Fruit fly (Drosophila melanogaster) whole organism, prepupa: Measurements from ENCODE around the gene CG11699.

Source experiments
- Blimp-1 ChIP-seq: fragments of 200-800 bp; sonication (Bioruptor generic); optimal IDR thresholded peaks from 3 replicates; lab custom pipeline; 2017; ENCODE audit warnings: missing biosample characterization, missing genetic modification characterization, mild to moderate bottlenecking, moderate library complexity, missing genetic modification reagents
- CG10631 ChIP-seq: fragments of 200-800 bp; sonication (Bioruptor generic); optimal IDR thresholded peaks from 2 replicates; lab custom pipeline; 2016; ENCODE audit warnings: missing biosample characterization, missing genetic modification characterization
- CG10669 ChIP-seq: fragments of 200-800 bp; sonication (Bioruptor generic); optimal IDR thresholded peaks from 3 replicates; lab custom pipeline; 2018; ENCODE audit warnings: missing biosample characterization, mild to moderate bottlenecking, missing genetic modification characterization, moderate library complexity
- CG11902 ChIP-seq: fragments of 200-800 bp; sonication (Bioruptor generic); optimal IDR thresholded peaks from 3 replicates; lab custom pipeline; 2016; ENCODE audit warnings: missing biosample characterization, missing genetic modification characterization
- CG15336 ChIP-seq: fragments of 200-800 bp; sonication (Bioruptor generic); IDR thresholded peaks from 2 replicates; pipeline ENCODE4 v1.3.6; 2022; ENCODE audit warnings: missing biosample characterization, missing genetic modification characterization
- CG16779 ChIP-seq: fragments of 200-800 bp; sonication (Bioruptor generic); optimal IDR thresholded peaks from 3 replicates; lab custom pipeline; 2017; ENCODE audit warnings: missing biosample characterization, mild to moderate bottlenecking, missing genetic modification characterization
- CG3032 ChIP-seq: fragments of 200-800 bp; optimal IDR thresholded peaks from 2 replicates; lab custom pipeline; 2019; ENCODE audit warnings: missing biosample characterization, mild to moderate bottlenecking, missing genetic modification characterization, moderate library complexity
- CG31627 ChIP-seq: fragments of 200-800 bp; sonication (Bioruptor generic); optimal IDR thresholded peaks from 3 replicates; lab custom pipeline; 2016; ENCODE audit warnings: missing biosample characterization, missing genetic modification characterization
- CG3919 ChIP-seq: fragments of 200-800 bp; sonication (Bioruptor generic); optimal IDR thresholded peaks from 3 replicates; lab custom pipeline; 2016; ENCODE audit warnings: missing biosample characterization, missing genetic modification characterization
- CG4318 ChIP-seq: fragments of 200-800 bp; sonication (Bioruptor generic); optimal IDR thresholded peaks from 3 replicates; lab custom pipeline; 2017; ENCODE audit warnings: missing biosample characterization, mild to moderate bottlenecking, missing genetic modification characterization
- CG6163 ChIP-seq: fragments of 200-800 bp; sonication (Bioruptor generic); IDR thresholded peaks from 3 replicates; pipeline ENCODE4 v1.3.6; 2022; ENCODE audit warnings: missing biosample characterization, missing genetic modification characterization
- CG6276 ChIP-seq: fragments of 200-800 bp; sonication (Bioruptor generic); optimal IDR thresholded peaks from 2 replicates; lab custom pipeline; 2017; ENCODE audit warnings: missing biosample characterization, mild to moderate bottlenecking, missing genetic modification characterization
- CG6792 ChIP-seq: fragments of 200-800 bp; sonication (Bioruptor generic); optimal IDR thresholded peaks from 3 replicates; lab custom pipeline; 2016; ENCODE audit warnings: missing biosample characterization, missing genetic modification characterization
- CG6808 ChIP-seq: fragments of 200-800 bp; sonication (Bioruptor generic); optimal IDR thresholded peaks from 3 replicates; lab custom pipeline; 2017; ENCODE audit warnings: missing biosample characterization, missing genetic modification characterization, mild to moderate bottlenecking, moderate library complexity, missing genetic modification reagents
- CG7368 ChIP-seq: fragments of 200-800 bp; sonication (Bioruptor generic); optimal IDR thresholded peaks from 3 replicates; lab custom pipeline; 2016; ENCODE audit warnings: missing biosample characterization, missing genetic modification characterization
- CG8119 ChIP-seq: fragments of 200-800 bp; sonication (Bioruptor generic); IDR thresholded peaks from 3 replicates; pipeline ENCODE4 v1.3.6; 2022; ENCODE audit warnings: missing biosample characterization, missing genetic modification characterization
- CG8632 ChIP-seq: fragments of 200-800 bp; sonication (Bioruptor generic); optimal IDR thresholded peaks from 3 replicates; lab custom pipeline; 2016; ENCODE audit warnings: missing biosample characterization, missing genetic modification characterization
- Eip75B ChIP-seq: fragments of 200-800 bp; sonication (Bioruptor generic); optimal IDR thresholded peaks from 3 replicates; lab custom pipeline; 2016; ENCODE audit warnings: missing biosample characterization, missing genetic modification characterization
- Eip78C ChIP-seq: fragments of 200-800 bp; sonication (Bioruptor generic); peaks from one replicate; lab custom pipeline; 2016; ENCODE audit warnings: missing biosample characterization, missing genetic modification characterization
- Eip93F ChIP-seq: fragments of 200-800 bp; sonication (Bioruptor generic); optimal IDR thresholded peaks from 2 replicates; lab custom pipeline; 2016; ENCODE audit warnings: missing biosample characterization, mild to moderate bottlenecking, missing genetic modification characterization
- Ets96B ChIP-seq: fragments of 200-800 bp; optimal IDR thresholded peaks from 2 replicates; lab custom pipeline; 2019; ENCODE audit warnings: missing biosample characterization, mild to moderate bottlenecking, missing genetic modification characterization, moderate library complexity
- Gug ChIP-seq: fragments of 200-800 bp; sonication (Bioruptor generic); IDR thresholded peaks from 2 replicates; pipeline ENCODE4 v1.3.6; 2022; ENCODE audit warnings: missing biosample characterization, missing genetic modification characterization
- Hr38 ChIP-seq: sonication (Bioruptor generic); optimal IDR thresholded peaks from 2 replicates; lab custom pipeline; 2016; ENCODE audit warnings: missing biosample characterization, missing genetic modification characterization
- Hr39 ChIP-seq: fragments of 200-800 bp; sonication (Bioruptor generic); optimal IDR thresholded peaks from 2 replicates; lab custom pipeline; 2016; ENCODE audit warnings: missing biosample characterization, missing genetic modification characterization
- Hr4 ChIP-seq: fragments of 200-800 bp; sonication (Bioruptor generic); optimal IDR thresholded peaks from 3 replicates; lab custom pipeline; 2016; ENCODE audit warnings: missing biosample characterization, missing genetic modification characterization
- Lpt ChIP-seq: fragments of 200-800 bp; sonication (Bioruptor generic); optimal IDR thresholded peaks from 3 replicates; lab custom pipeline; 2016; ENCODE audit warnings: missing biosample characterization, missing genetic modification characterization
- Met ChIP-seq: fragments of 200-800 bp; sonication (Bioruptor generic); optimal IDR thresholded peaks from 3 replicates; lab custom pipeline; 2016; ENCODE audit warnings: missing biosample characterization, missing genetic modification characterization
- OdsH ChIP-seq: fragments of 200-800 bp; sonication (Bioruptor generic); optimal IDR thresholded peaks from 3 replicates; lab custom pipeline; 2016; ENCODE audit warnings: missing biosample characterization, missing genetic modification characterization
- Smox ChIP-seq: fragments of 200-800 bp; sonication (Bioruptor generic); optimal IDR thresholded peaks from 3 replicates; lab custom pipeline; 2016; ENCODE audit warnings: missing biosample characterization, missing genetic modification characterization
- Sox102F ChIP-seq: fragments of 200-800 bp; sonication (Bioruptor generic); optimal IDR thresholded peaks from 2 replicates; lab custom pipeline; 2016; ENCODE audit warnings: missing biosample characterization, mild to moderate bottlenecking, missing genetic modification characterization
- Sox14 ChIP-seq: fragments of 200-800 bp; sonication (Bioruptor generic); optimal IDR thresholded peaks from 3 replicates; lab custom pipeline; 2016; ENCODE audit warnings: missing biosample characterization, missing genetic modification characterization
- Sox15 ChIP-seq: fragments of 200-800 bp; sonication (Bioruptor generic); optimal IDR thresholded peaks from 3 replicates; lab custom pipeline; 2016; ENCODE audit warnings: missing biosample characterization, missing genetic modification characterization
- achi ChIP-seq: fragments of 200-800 bp; sonication (Bioruptor generic); optimal IDR thresholded peaks from 3 replicates; lab custom pipeline; 2016; ENCODE audit warnings: missing biosample characterization, missing genetic modification characterization
- acj6 ChIP-seq: fragments of 200-800 bp; sonication (Bioruptor generic); optimal IDR thresholded peaks from 3 replicates; lab custom pipeline; 2016; ENCODE audit warnings: missing biosample characterization, missing genetic modification characterization
- cyc ChIP-seq: fragments of 200-800 bp; sonication (Bioruptor generic); optimal IDR thresholded peaks from 3 replicates; lab custom pipeline; 2016; ENCODE audit warnings: missing biosample characterization, missing genetic modification characterization
- dac ChIP-seq: fragments of 200-800 bp; sonication (Bioruptor generic); optimal IDR thresholded peaks from 2 replicates; lab custom pipeline; 2017; ENCODE audit warnings: missing biosample characterization, mild to moderate bottlenecking, missing genetic modification characterization
- eg ChIP-seq: fragments of 200-800 bp; sonication (Bioruptor generic); IDR thresholded peaks from 3 replicates; pipeline ENCODE4 v1.3.6; 2022; ENCODE audit warnings: missing biosample characterization, missing genetic modification characterization
- esn ChIP-seq: fragments of 200-800 bp; sonication (Bioruptor generic); optimal IDR thresholded peaks from 2 replicates; lab custom pipeline; 2016; ENCODE audit warnings: missing biosample characterization, mild to moderate bottlenecking, missing genetic modification characterization, moderate library complexity
- fd85E ChIP-seq: fragments of 200-800 bp; sonication (Bioruptor generic); optimal IDR thresholded peaks from 3 replicates; lab custom pipeline; 2016; ENCODE audit warnings: missing biosample characterization, missing genetic modification characterization
- fkh ChIP-seq: fragments of 200-800 bp; sonication (Bioruptor generic); optimal IDR thresholded peaks from 3 replicates; lab custom pipeline; 2017; ENCODE audit warnings: missing biosample characterization, mild to moderate bottlenecking, missing genetic modification characterization, moderate library complexity
- net ChIP-seq: fragments of 200-800 bp; sonication (Bioruptor generic); optimal IDR thresholded peaks from 3 replicates; lab custom pipeline; 2016; ENCODE audit warnings: missing biosample characterization, missing genetic modification characterization
- salr ChIP-seq, 2 experiments: fragments of 200-800 bp; sonication (Bioruptor generic); optimal IDR thresholded peaks; 3 replicates each; lab custom pipeline; 2016 to 2018; ENCODE audit warnings: missing biosample characterization in 2 of 2, missing genetic modification characterization in 2 of 2, mild to moderate bottlenecking in 1 of 2
- ss ChIP-seq, 2 experiments: fragments of 200-800 bp; sonication (Bioruptor generic); optimal IDR thresholded peaks; 2 replicates in 1 of 2; 3 replicates in 1 of 2; lab custom pipeline; 2017 to 2018; ENCODE audit warnings: mild to moderate bottlenecking in 2 of 2, missing biosample characterization in 2 of 2, missing genetic modification characterization in 2 of 2, moderate library complexity in 1 of 2
- svp ChIP-seq: fragments of 200-800 bp; sonication (Bioruptor generic); peaks from one replicate; lab custom pipeline; 2016; ENCODE audit warnings: missing biosample characterization, missing genetic modification characterization
- topi ChIP-seq: fragments of 200-800 bp; sonication (Bioruptor generic); optimal IDR thresholded peaks from 3 replicates; lab custom pipeline; 2016; ENCODE audit warnings: missing biosample characterization, missing genetic modification characterization
- vri ChIP-seq: fragments of 200-800 bp; sonication (Bioruptor generic); optimal IDR thresholded peaks from 3 replicates; lab custom pipeline; 2016; ENCODE audit warnings: missing biosample characterization, mild to moderate bottlenecking, missing genetic modification characterization

Gene CG11699

DNA sequence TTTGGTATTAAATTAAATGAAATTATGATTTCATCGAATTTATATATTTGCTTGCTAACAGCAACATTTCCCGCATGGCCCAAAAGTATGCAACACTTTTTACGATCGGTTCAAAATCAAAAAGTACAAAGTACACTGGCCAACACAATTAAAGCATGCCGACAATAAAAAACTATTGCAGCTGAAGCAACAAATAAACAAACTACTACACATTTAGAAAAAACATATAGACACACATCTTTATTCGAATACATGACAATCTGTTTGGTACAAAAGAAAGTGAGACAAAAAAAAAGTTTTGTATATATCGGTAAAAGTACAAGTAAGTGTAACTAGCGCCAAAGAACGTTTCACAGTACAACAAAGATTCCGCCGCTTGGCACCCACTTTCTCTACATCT is 15.4 kb upstream of the CG11699 start (continued):
- peak in 1 of 2 experiments; percentile 3 for TF ChIP-seq ss (GFP tag; optimal IDR thresholded peaks at IDR 0.05; lab: Kevin White, UChicago)
- TF ChIP-seq CG10669: peak; percentile 41
- no peak for TF ChIP-seq Hr39 (GFP tag; lab: Kevin White, UChicago)
- no peak for TF ChIP-seq Sox15 (GFP tag; lab: Kevin White, UChicago)
- no peak for TF ChIP-seq CG16779 (tag; lab: Kevin White, UChicago)
- no peak for TF ChIP-seq Sox14 (GFP tag; lab: Kevin White, UChicago)
- TF ChIP-seq CG6163 (GFP tag; lab: Robert Waterston, UW): peak; percentile 6; the same call in 1 of the 3 replicates
- TF ChIP-seq cyc (GFP tag; lab: Kevin White, UChicago): peak; percentile 1
- TF ChIP-seq OdsH (GFP tag; lab: Kevin White, UChicago): peak; percentile 5
- peak; percentile 15 for TF ChIP-seq Ets96B (tag; lab: Kevin White, UChicago)
- TF ChIP-seq Hr4 (GFP tag; lab: Kevin White, UChicago): no peak
- no peak for TF ChIP-seq dac (GFP tag; lab: Kevin White, UChicago)
- TF ChIP-seq vri (GFP tag; lab: Kevin White, UChicago): no peak
- TF ChIP-seq Hr38: no peak
- TF ChIP-seq CG10631 (GFP tag; lab: Kevin White, UChicago): no peak
- TF ChIP-seq CG3032 (tag; lab: Kevin White, UChicago): no peak

DNA sequence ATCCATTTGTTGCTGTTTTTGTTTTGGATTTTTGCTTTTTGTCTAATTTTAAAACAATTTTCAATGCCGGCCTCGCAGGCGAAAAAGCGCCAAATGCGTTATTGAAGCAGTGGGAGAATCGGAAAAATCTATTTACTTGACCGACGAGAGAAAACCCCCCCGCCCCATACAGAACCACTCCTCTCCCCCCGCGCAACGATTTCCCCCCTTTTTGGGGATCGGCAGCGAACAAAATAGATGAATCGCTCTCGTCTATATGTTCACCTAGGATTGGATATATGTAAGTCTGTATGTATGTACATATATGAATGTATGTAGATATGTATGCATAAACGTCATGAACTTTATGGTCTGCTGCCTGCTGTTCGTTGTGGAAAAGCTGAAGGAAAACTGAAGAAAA is 13.6 kb upstream of the CG11699 start:
- TF ChIP-seq eg (GFP tag; lab: Robert Waterston, UW) (no peak), CG3919 (GFP tag; lab: Kevin White, UChicago) (no peak), Hr39 (GFP tag; lab: Kevin White, UChicago) (no peak)
- TF ChIP-seq, all 60 proteins: peak for 0

DNA sequence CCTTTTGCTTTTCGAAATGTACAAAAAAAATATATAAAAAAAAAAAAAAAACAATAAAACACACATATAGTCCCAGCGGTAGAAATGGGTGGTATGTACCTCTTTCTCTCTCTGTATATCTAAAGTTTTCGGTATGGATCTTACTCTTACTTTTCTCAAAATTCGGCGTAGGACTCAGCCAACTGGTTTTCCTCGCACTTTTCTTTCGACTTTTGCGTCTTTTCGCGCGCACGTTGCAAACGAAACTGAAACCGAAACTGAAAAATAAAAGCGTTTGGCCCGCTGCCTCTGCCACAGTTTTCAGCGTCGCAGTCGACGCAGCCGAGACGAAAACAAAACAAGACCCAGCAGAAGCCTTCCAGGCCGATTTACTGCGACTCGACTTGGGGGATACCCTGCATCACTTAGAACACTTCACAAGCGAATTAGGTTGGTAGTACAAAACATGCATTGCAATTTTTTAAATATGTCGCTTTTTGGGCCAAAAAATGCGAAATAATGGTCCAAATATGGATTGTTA is 12.0 kb upstream of the CG11699 start, which contains the start of gene CG1572:
TSS of gene CG1572 (minus strand) at position 266 of the 520 bp plus-strand sequence.
- TF ChIP-seq CG31627 (GFP tag; lab: Kevin White, UChicago) (no peak), achi (peak; percentile 14), Sox102F (peak; percentile 56), CG10669 (no peak), Eip75B (GFP tag; lab: Kevin White, UChicago) (peak; percentile 10), CG6163 (GFP tag; lab: Robert Waterston, UW) (peak; percentile 63), Met (GFP tag; lab: Kevin White, UChicago) (peak; percentile 37), eg (GFP tag; lab: Robert Waterston, UW) (peak; percentile 52; the same call in 2 of the 3 replicates), cyc (GFP tag; lab: Kevin White, UChicago) (no peak), salr (GFP tag; optimal IDR thresholded peaks at IDR 0.05; lab: Kevin White, UChicago) (no peak), CG6276 (GFP tag; lab: Kevin White, UChicago) (peak; percentile 6), dac (GFP tag; lab: Kevin White, UChicago) (no peak), Lpt (GFP tag; lab: Kevin White, UChicago) (peak; percentile 11), CG7368 (GFP tag; lab: Kevin White, UChicago) (no peak), Sox15 (GFP tag; lab: Kevin White, UChicago) (no peak), CG15336 (peak; percentile 15; the same call in 1 of the 2 replicates), Sox14 (GFP tag; lab: Kevin White, UChicago) (no peak), CG11902 (GFP tag; lab: Kevin White, UChicago) (no peak), fd85E (peak; percentile 10), CG10631 (GFP tag; lab: Kevin White, UChicago) (no peak), acj6 (GFP tag; lab: Kevin White, UChicago) (no peak), CG8632 (GFP tag; lab: Kevin White, UChicago) (no peak), CG8119 (GFP tag; lab: Robert Waterston, UW) (peak; percentile 45; the same call in 1 of the 3 replicates), CG6792 (GFP tag; lab: Kevin White, UChicago) (no peak), topi (GFP tag; lab: Kevin White, UChicago) (peak; percentile 5), svp (GFP tag; lab: Kevin White, UChicago) (peak; percentile 67), fkh (GFP tag; lab: Kevin White, UChicago) (no peak), Gug (GFP tag; lab: Robert Waterston, UW) (no peak), Blimp-1 (GFP tag; lab: Kevin White, UChicago) (peak; percentile 95), net (GFP tag; lab: Kevin White, UChicago) (no peak), CG6808 (GFP tag; lab: Kevin White, UChicago) (no peak), esn (GFP tag; lab: Kevin White, UChicago) (peak; percentile 53), Hr4 (GFP tag; lab: Kevin White, UChicago) (peak; percentile 22), Eip93F (GFP tag; lab: Kevin White, UChicago) (peak; percentile 16), CG4318 (GFP tag; lab: Kevin White, UChicago) (no peak), Eip78C (GFP tag; lab: Kevin White, UChicago) (peak; percentile 85), vri (GFP tag; lab: Kevin White, UChicago) (peak; percentile 69), Smox (GFP tag; lab: Kevin White, UChicago) (peak; percentile 23)
